Worm (Caenorhabditis elegans) whole organism, young adult: ENCODE measurements around the gene acs-7.

Experiments used
- B0035.1 ChIP-seq: sonication (generic microtip); optimal IDR thresholded peaks from 2 replicates; lab custom pipeline; 2016; ENCODE audit warnings: missing genetic modification characterization, mild to moderate bottlenecking, missing compliant biosample characterization, missing genotype, missing genetic modification reagents
- C17E4.6 ChIP-seq: fragments of 200-800 bp; sonication (Bioruptor generic); IDR thresholded peaks from 2 replicates; pipeline ENCODE4 v1.3.6; 2022; ENCODE audit warnings: missing genetic modification reagents, missing genetic modification characterization, missing compliant biosample characterization
- F33H1.4 ChIP-seq: fragments of 200-800 bp; sonication (Bioruptor generic); IDR thresholded peaks from 2 replicates; pipeline ENCODE4 v1.3.6; 2022; ENCODE audit warnings: missing genetic modification reagents, missing genetic modification characterization, missing compliant biosample characterization
- F52B5.7 ChIP-seq: sonication (generic microtip); optimal IDR thresholded peaks from 2 replicates; lab custom pipeline; 2016; ENCODE audit warnings: mild to moderate bottlenecking, missing genetic modification characterization, missing compliant biosample characterization
- K11D2.4 ChIP-seq: fragments of 200-800 bp; sonication (Bioruptor generic); IDR thresholded peaks from 2 replicates; pipeline ENCODE4 v1.3.6; 2022; ENCODE audit warnings: missing genetic modification reagents, missing genetic modification characterization, missing compliant biosample characterization
- T07F8.4 ChIP-seq: sonication (generic microtip); optimal IDR thresholded peaks from 2 replicates; lab custom pipeline; 2016; ENCODE audit warnings: mild to moderate bottlenecking, missing genetic modification characterization, moderate library complexity, missing compliant biosample characterization
- Y56A3A.18 ChIP-seq: fragments of 200-800 bp; sonication (Bioruptor generic); IDR thresholded peaks from 2 replicates; pipeline ENCODE4 v1.3.6; 2022; ENCODE audit warnings: missing genetic modification reagents, missing genetic modification characterization, missing compliant biosample characterization
- Y79H2A.3 ChIP-seq: fragments of 200-800 bp; sonication (Bioruptor generic); conservative IDR thresholded peaks from 2 replicates; pipeline ENCODE4 v1.3.6; 2022; ENCODE audit warnings: missing genetic modification reagents, missing genetic modification characterization, missing compliant biosample characterization
- ZK185.1 ChIP-seq: sonication (generic microtip); optimal IDR thresholded peaks from 2 replicates; lab custom pipeline; 2016; ENCODE audit warnings: mild to moderate bottlenecking, missing genetic modification characterization, missing compliant biosample characterization; ENCODE audit not compliant: poor library complexity, severe bottlenecking
- aptf-2 ChIP-seq: fragments of 200-800 bp; sonication (Bioruptor generic); conservative IDR thresholded peaks from 2 replicates; pipeline ENCODE4 v1.3.6; 2022; ENCODE audit warnings: missing genetic modification reagents, missing genetic modification characterization, missing compliant biosample characterization
- aptf-3 ChIP-seq: fragments of 200-800 bp; sonication (Bioruptor generic); IDR thresholded peaks from 2 replicates; pipeline ENCODE4 v1.3.6; 2022; ENCODE audit warnings: missing genetic modification characterization, missing compliant biosample characterization
- attf-6 ChIP-seq: fragments of 200-800 bp; sonication (Bioruptor generic); IDR thresholded peaks from 2 replicates; pipeline ENCODE4 v1.3.6; 2022; ENCODE audit warnings: missing genetic modification reagents, missing genetic modification characterization, missing compliant biosample characterization
- bed-1 ChIP-seq: fragments of 200-800 bp; sonication (Bioruptor generic); IDR thresholded peaks from 2 replicates; pipeline ENCODE4 v1.3.6; 2022; ENCODE audit warnings: missing genetic modification reagents, missing genetic modification characterization, missing compliant biosample characterization
- bed-2 ChIP-seq: fragments of 200-800 bp; sonication (Bioruptor generic); IDR thresholded peaks from 2 replicates; pipeline ENCODE4 v1.3.6; 2022; ENCODE audit warnings: missing genetic modification reagents, missing genetic modification characterization, missing compliant biosample characterization
- ccch-3 ChIP-seq: fragments of 200-800 bp; sonication (Bioruptor generic); optimal IDR thresholded peaks from 2 replicates; lab custom pipeline; 2018; ENCODE audit warnings: mild to moderate bottlenecking, missing genetic modification characterization, missing compliant biosample characterization
- cebp-2 ChIP-seq: fragments of 200-800 bp; sonication (Bioruptor generic); IDR thresholded peaks from 2 replicates; pipeline ENCODE4 v1.3.6; 2022; ENCODE audit warnings: missing genetic modification characterization, missing compliant biosample characterization
- ceh-27 ChIP-seq: fragments of 200-800 bp; sonication (Bioruptor generic); optimal IDR thresholded peaks from 2 replicates; lab custom pipeline; 2018; ENCODE audit warnings: mild to moderate bottlenecking, missing genetic modification characterization, moderate library complexity, missing compliant biosample characterization
- chd-7 ChIP-seq: sonication (generic microtip); optimal IDR thresholded peaks from 2 replicates; lab custom pipeline; 2016; ENCODE audit warnings: mild to moderate bottlenecking, missing genetic modification characterization, moderate library complexity, missing compliant biosample characterization
- dpl-1 ChIP-seq: fragments of 150-350 bp; optimal IDR thresholded peaks from 2 replicates; lab custom pipeline; 2014; ENCODE audit warnings: missing biosample characterization, missing genetic modification reagents, missing genetic modification characterization
- ets-4 ChIP-seq: fragments of 200-800 bp; sonication (Bioruptor generic); optimal IDR thresholded peaks from 2 replicates; lab custom pipeline; 2018; ENCODE audit warnings: mild to moderate bottlenecking, missing genetic modification characterization, missing compliant biosample characterization
- him-1 ChIP-seq: sonication (generic microtip); optimal IDR thresholded peaks from 2 replicates; lab custom pipeline; 2016; ENCODE audit warnings: missing genotype, missing genetic modification reagents, missing genetic modification characterization, missing compliant biosample characterization
- hlh-26 ChIP-seq: fragments of 200-800 bp; sonication (Bioruptor generic); conservative IDR thresholded peaks from 2 replicates; pipeline ENCODE4 v1.3.6; 2022; ENCODE audit warnings: missing genetic modification reagents, missing genetic modification characterization, missing compliant biosample characterization
- hmg-1.2 ChIP-seq: fragments of 200-800 bp; sonication (Bioruptor generic); IDR thresholded peaks from 2 replicates; pipeline ENCODE4 v1.3.6; 2022; ENCODE audit warnings: missing genetic modification reagents, missing genetic modification characterization, missing compliant biosample characterization
- lag-1 ChIP-seq: fragments of 200-800 bp; sonication (Bioruptor generic); IDR thresholded peaks from 2 replicates; pipeline ENCODE4 v1.3.6; 2022; ENCODE audit warnings: missing genetic modification reagents, missing genetic modification characterization, missing compliant biosample characterization
- let-526 ChIP-seq: fragments of 200-800 bp; sonication (Bioruptor generic); IDR thresholded peaks from 2 replicates; pipeline ENCODE4 v1.3.6; 2022; ENCODE audit warnings: missing genetic modification reagents, missing genetic modification characterization, missing compliant biosample characterization
- lin-26 ChIP-seq: fragments of 200-800 bp; sonication (Bioruptor generic); IDR thresholded peaks from 2 replicates; pipeline ENCODE4 v1.3.6; 2022; ENCODE audit warnings: missing genetic modification reagents, missing genetic modification characterization, missing compliant biosample characterization
- lin-35 ChIP-seq, 3 experiments: fragments of 150-350 bp in 2 of 3; sonication (generic microtip) in 1 of 3; optimal IDR thresholded peaks; 2 replicates each; lab custom pipeline; 2014 to 2018; ENCODE audit warnings: missing biosample characterization in 3 of 3, missing genetic modification characterization in 3 of 3, missing genetic modification reagents in 3 of 3
- lir-1 ChIP-seq: fragments of 200-800 bp; sonication (Bioruptor generic); conservative IDR thresholded peaks from 2 replicates; pipeline ENCODE4 v1.3.6; 2022; ENCODE audit warnings: missing genetic modification reagents, missing genetic modification characterization, missing compliant biosample characterization
- lsl-1 ChIP-seq: fragments of 200-800 bp; sonication (Bioruptor generic); optimal IDR thresholded peaks from 2 replicates; lab custom pipeline; 2018; ENCODE audit warnings: mild to moderate bottlenecking, missing genetic modification characterization, moderate library complexity, missing compliant biosample characterization
- madf-8 ChIP-seq: fragments of 200-800 bp; sonication (Bioruptor generic); conservative IDR thresholded peaks from 2 replicates; pipeline ENCODE4 v1.3.6; 2022; ENCODE audit warnings: missing genetic modification reagents, missing genetic modification characterization, missing compliant biosample characterization
- nfyb-1 ChIP-seq: fragments of 200-800 bp; sonication (Bioruptor generic); IDR thresholded peaks from 2 replicates; pipeline ENCODE4 v1.3.6; 2022; ENCODE audit warnings: missing genetic modification reagents, missing genetic modification characterization, missing compliant biosample characterization
- nhr-120 ChIP-seq: fragments of 200-800 bp; sonication (Bioruptor generic); IDR thresholded peaks from 2 replicates; pipeline ENCODE4 v1.3.6; 2022; ENCODE audit warnings: missing genetic modification characterization, missing compliant biosample characterization
- nhr-179 ChIP-seq: sonication (generic microtip); optimal IDR thresholded peaks from 2 replicates; lab custom pipeline; 2016; ENCODE audit warnings: mild to moderate bottlenecking, missing genetic modification characterization, missing compliant biosample characterization
- nhr-27 ChIP-seq: fragments of 200-800 bp; sonication (Bioruptor generic); optimal IDR thresholded peaks from 2 replicates; lab custom pipeline; 2018; ENCODE audit warnings: mild to moderate bottlenecking, missing genetic modification characterization, moderate library complexity, missing compliant biosample characterization
- pbrm-1 ChIP-seq: fragments of 200-800 bp; sonication (Bioruptor generic); IDR thresholded peaks from 2 replicates; pipeline ENCODE4 v1.3.6; 2022; ENCODE audit warnings: missing genetic modification reagents, missing genetic modification characterization, missing compliant biosample characterization
- rec-8 ChIP-seq, 2 experiments: sonication (generic microtip); optimal IDR thresholded peaks; 2 replicates each; lab custom pipeline; 2016; ENCODE audit warnings: mild to moderate bottlenecking in 2 of 2, missing genetic modification characterization in 2 of 2, missing genetic modification reagents in 2 of 2, missing genotype in 2 of 2, missing biosample characterization in 1 of 2, missing compliant biosample characterization in 1 of 2, moderate library complexity in 1 of 2
- snpc-1.1 ChIP-seq: sonication (generic microtip); optimal IDR thresholded peaks from 2 replicates; lab custom pipeline; 2017; ENCODE audit warnings: missing genetic modification characterization, mild to moderate bottlenecking, missing compliant biosample characterization, antibody characterized with exemption, moderate library complexity, missing genotype, missing genetic modification reagents; ENCODE audit not compliant: insufficient read depth
- snpc-4 ChIP-seq, 5 experiments: fragments of 150-350 bp in 1 of 5; sonication (generic microtip) in 4 of 5; optimal IDR thresholded peaks; 2 replicates each; lab custom pipeline; 2014 to 2018; ENCODE audit warnings: missing genetic modification characterization in 5 of 5, missing biosample characterization in 3 of 5, antibody characterized with exemption in 2 of 5, mild to moderate bottlenecking in 2 of 5, missing compliant biosample characterization in 2 of 5, missing genotype in 2 of 5, moderate library complexity in 2 of 5, missing genetic modification reagents in 1 of 5
- sptf-2 ChIP-seq: fragments of 200-800 bp; sonication (Bioruptor generic); optimal IDR thresholded peaks from 2 replicates; lab custom pipeline; 2018; ENCODE audit warnings: mild to moderate bottlenecking, missing genetic modification characterization, missing compliant biosample characterization
- tbx-9 ChIP-seq: sonication (generic microtip); optimal IDR thresholded peaks from 2 replicates; lab custom pipeline; 2016; ENCODE audit warnings: borderline replicate concordance, missing genetic modification characterization, inconsistent platforms, missing compliant biosample characterization
- tlf-1 ChIP-seq: fragments of 200-800 bp; sonication (Bioruptor generic); optimal IDR thresholded peaks from 2 replicates; lab custom pipeline; 2018; ENCODE audit warnings: mild to moderate bottlenecking, missing genetic modification characterization, missing compliant biosample characterization
- unc-62 ChIP-seq: fragments of 150-350 bp; optimal IDR thresholded peaks from 2 replicates; lab custom pipeline; 2014; ENCODE audit warnings: missing biosample characterization, missing genetic modification reagents, missing genetic modification characterization
- zfh-2 ChIP-seq: fragments of 200-800 bp; sonication (Bioruptor generic); conservative IDR thresholded peaks from 2 replicates; pipeline ENCODE4 v1.3.6; 2022; ENCODE audit warnings: missing genetic modification reagents, missing genetic modification characterization, missing compliant biosample characterization
- ztf-25 ChIP-seq: fragments of 200-800 bp; sonication (Bioruptor generic); IDR thresholded peaks from 2 replicates; pipeline ENCODE4 v1.3.6; 2022; ENCODE audit warnings: missing genetic modification reagents, missing genetic modification characterization, missing compliant biosample characterization
- ztf-28 ChIP-seq: fragments of 200-800 bp; sonication (Bioruptor generic); IDR thresholded peaks from 2 replicates; pipeline ENCODE4 v1.3.6; 2022; ENCODE audit warnings: missing genetic modification reagents, missing genetic modification characterization, missing compliant biosample characterization
- ztf-6 ChIP-seq: fragments of 200-800 bp; sonication (Bioruptor generic); IDR thresholded peaks from 2 replicates; pipeline ENCODE4 v1.3.6; 2022; ENCODE audit warnings: missing genetic modification reagents, missing genetic modification characterization, missing compliant biosample characterization

Gene acs-7

ce11 chrII:9285171-9286025, 6.4 kb upstream of the acs-7 start, which contains the start of gene mtrr-1 (continued):
- no peak for TF ChIP-seq sptf-2
- no peak for TF ChIP-seq B0035.1 (tag; lab: Kevin White, UChicago)
- peak; percentile 5; the same call in 1 of the 2 replicates for TF ChIP-seq lir-1 (GFP tag; lab: Robert Waterston, UW)
- no peak for TF ChIP-seq lag-1 (GFP tag; lab: Robert Waterston, UW)
- TF ChIP-seq C17E4.6 (GFP tag; lab: Robert Waterston, UW), result no peak
- no peak for TF ChIP-seq nhr-27 (tag; lab: Kevin White, UChicago)
- no peak for TF ChIP-seq rec-8 (tag; optimal IDR thresholded peaks at IDR 0.05; lab: Kevin White, UChicago)
- no peak for TF ChIP-seq F52B5.7 (tag; lab: Kevin White, UChicago)
- TF ChIP-seq chd-7 (tag; lab: Kevin White, UChicago), result no peak
- TF ChIP-seq Y56A3A.18, result no peak
- TF ChIP-seq ztf-6 (GFP tag; lab: Robert Waterston, UW), result no peak
- no peak for TF ChIP-seq cebp-2 (GFP tag; lab: Robert Waterston, UW)
- no peak for TF ChIP-seq ets-4
- TF ChIP-seq ccch-3 (GFP tag; lab: Kevin White, UChicago), result no peak
- TF ChIP-seq T07F8.4 (tag; lab: Kevin White, UChicago), result no peak
- TF ChIP-seq bed-2, result no peak
- no peak for TF ChIP-seq let-526 (GFP tag; lab: Robert Waterston, UW)
- no peak for TF ChIP-seq nhr-179 (tag; lab: Kevin White, UChicago)
- TF ChIP-seq bed-1, result no peak
- no peak for TF ChIP-seq nhr-120 (GFP tag; lab: Robert Waterston, UW)
- no peak for TF ChIP-seq Y79H2A.3
- TF ChIP-seq pbrm-1 (GFP tag; lab: Robert Waterston, UW), result no peak
- TF ChIP-seq nfyb-1, result no peak
- no peak for TF ChIP-seq tbx-9 (tag; lab: Kevin White, UChicago)
- no peak for TF ChIP-seq him-1 (tag; lab: Kevin White, UChicago)
- TF ChIP-seq lsl-1 (GFP tag; lab: Kevin White, UChicago), result peak; percentile 85
- peak; percentile 49 for TF ChIP-seq ZK185.1 (tag; lab: Kevin White, UChicago)
- no peak for TF ChIP-seq ztf-25 (GFP tag; lab: Robert Waterston, UW)
- no peak for TF ChIP-seq unc-62
- TF ChIP-seq hmg-1.2 (GFP tag; lab: Robert Waterston, UW), result no peak
- peak; percentile 49 for TF ChIP-seq lin-26
- no peak for TF ChIP-seq snpc-1.1
- peak; percentile 57 for TF ChIP-seq madf-8 (GFP tag; lab: Robert Waterston, UW)
- TF ChIP-seq snpc-4 (GFP tag; optimal IDR thresholded peaks at IDR 0.05; lab: Kevin White, UChicago), result no peak
- TF ChIP-seq snpc-4 (tag; optimal IDR thresholded peaks at IDR 0.05; lab: Kevin White, UChicago), result no peak
- TF ChIP-seq lin-35 (GFP tag; optimal IDR thresholded peaks at IDR 0.05; lab: Kevin White, UChicago), result peak in 1 of 3 experiments; percentile 30
- no peak for TF ChIP-seq dpl-1 (GFP tag; lab: Kevin White, UChicago)
- TF ChIP-seq hlh-26, result no peak
- no peak for TF ChIP-seq attf-6 (GFP tag; lab: Robert Waterston, UW)
- TF ChIP-seq F33H1.4 (GFP tag; lab: Robert Waterston, UW), result peak; percentile 91
- peak; percentile 7 for TF ChIP-seq tlf-1 (GFP tag; lab: Kevin White, UChicago)
- no peak for TF ChIP-seq aptf-3 (GFP tag; lab: Robert Waterston, UW)
- no peak for TF ChIP-seq K11D2.4
- no peak for TF ChIP-seq ceh-27 (GFP tag; lab: Kevin White, UChicago)
- TF ChIP-seq ztf-28 (GFP tag; lab: Robert Waterston, UW), result no peak
- TF ChIP-seq zfh-2 (GFP tag; lab: Robert Waterston, UW), result no peak
- no peak for TF ChIP-seq aptf-2 (GFP tag; lab: Robert Waterston, UW)
